Worm (Caenorhabditis elegans) whole organism, late embryonic: ENCODE data around the gene clec-67.

Source experiments
- elt-2 ChIP-seq: sonication (generic microtip); optimal IDR thresholded peaks from 2 replicates; lab custom pipeline; 2016; ENCODE audit warnings: missing genetic modification reagents, missing genetic modification characterization, missing compliant biosample characterization
- sox-4 ChIP-seq: sonication (generic microtip); optimal IDR thresholded peaks from 2 replicates; lab custom pipeline; 2017; ENCODE audit warnings: mild to moderate bottlenecking, missing genetic modification characterization, inconsistent platforms, missing compliant biosample characterization

DNA sequence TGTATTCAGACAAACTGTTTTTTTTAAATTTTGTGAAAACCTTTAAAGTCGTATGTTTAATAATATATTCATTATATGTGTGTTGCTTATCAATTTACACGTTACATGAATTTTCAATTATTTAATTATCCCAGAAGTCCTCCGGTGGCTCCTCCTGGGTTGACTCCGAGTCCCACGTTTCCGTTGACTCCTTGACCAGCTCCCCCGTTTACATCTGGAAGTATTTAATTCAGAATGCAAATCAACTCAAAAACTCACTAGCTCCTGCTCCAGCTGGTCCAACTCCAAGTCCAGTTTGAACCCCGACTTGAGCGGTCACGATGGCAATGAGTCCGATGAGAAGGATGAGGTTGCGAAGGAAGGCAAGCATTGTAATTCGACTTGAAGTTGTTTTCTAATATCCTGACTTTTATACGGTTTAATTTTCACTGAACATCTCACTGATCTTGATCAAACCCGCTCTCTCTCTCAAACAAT lies 27.9 kb upstream of the clec-67 start, which contains the start of gene F56D6.8:
- TF ChIP-seq elt-2 (no peak), sox-4 (tag; lab: Kevin White, UChicago) (no peak)
